Worm (Caenorhabditis elegans): Measurements from ENCODE around the gene dpy-21.
A peak's percentile ranks its signal among the peaks of the same experiment; 100 is the strongest.
"Not testable (repeated sequence)": the region's sequence is repeated elsewhere in the genome, so short reads cannot be mapped to it uniquely, and the experiment has no call there.

The dpy-21 gene

DNA sequence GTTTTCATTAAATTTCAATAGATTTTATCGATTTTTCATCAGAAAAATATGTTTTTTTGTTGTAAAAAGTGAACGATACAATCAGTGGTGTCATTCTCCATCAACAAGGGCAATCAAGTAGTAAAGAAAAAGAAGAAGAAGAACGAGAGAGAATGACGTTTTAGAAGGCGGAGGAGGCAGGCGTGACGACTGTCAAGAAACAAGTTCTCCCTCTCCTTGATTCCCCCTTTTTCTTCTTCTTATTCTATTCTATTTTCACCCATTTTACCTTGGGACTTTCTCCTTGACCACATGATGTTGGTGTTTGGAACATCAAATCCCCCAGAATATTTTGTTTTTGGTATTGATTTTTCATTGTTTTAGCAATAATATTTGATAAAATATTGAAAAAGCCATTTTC is 43.2 kb downstream of the dpy-21 start (continued):
- TF ChIP-seq ceh-63 (GFP tag; optimal IDR thresholded peaks at IDR 0.05) (no peak), fkh-4 (tag; optimal IDR thresholded peaks at IDR 0.05; ENCODE audit: borderline replicate concordance) (no peak), ztf-11 (tag; optimal IDR thresholded peaks at IDR 0.05) (no peak), C34B4.2 (tag; optimal IDR thresholded peaks at IDR 0.05) (no peak), vab-15 (tag; optimal IDR thresholded peaks at IDR 0.05) (no peak), Y116A8C.19 (tag; optimal IDR thresholded peaks at IDR 0.05; ENCODE audit: borderline replicate concordance) (no peak), dsc-1 (tag; optimal IDR thresholded peaks at IDR 0.05) (no peak), fos-1 (tag; optimal IDR thresholded peaks at IDR 0.05) (no peak), lin-14 (GFP tag; optimal IDR thresholded peaks at IDR 0.05) (peak; percentile 72), lin-15B (tag; optimal IDR thresholded peaks at IDR 0.05) (no peak), nhr-12 (tag; optimal IDR thresholded peaks at IDR 0.05) (no peak), mef-2 (tag; optimal IDR thresholded peaks at IDR 0.05) (no peak), ets-5 (GFP tag; IDR thresholded peaks at IDR 0.05) (no peak), pag-3 (tag; optimal IDR thresholded peaks at IDR 0.05; ENCODE audit: borderline replicate concordance, insufficient read depth) (no peak), mep-1 (tag; optimal IDR thresholded peaks at IDR 0.05) (peak; percentile 19), ces-1 (GFP tag; optimal IDR thresholded peaks at IDR 0.05) (no peak), grh-1 (GFP tag; IDR thresholded peaks at IDR 0.05) (no peak), elt-3 (tag; optimal IDR thresholded peaks at IDR 0.05) (peak in 1 of 6 experiments; percentile 52), unc-86 (tag; optimal IDR thresholded peaks at IDR 0.05) (no peak), ama-1 (optimal IDR thresholded peaks at IDR 0.05) (no peak), nhr-76 (tag; optimal IDR thresholded peaks at IDR 0.05) (no peak), blmp-1 (tag; optimal IDR thresholded peaks at IDR 0.05) (peak; percentile 97), lsy-2 (tag; optimal IDR thresholded peaks at IDR 0.05) (peak in 1 of 2 experiments; percentile 18), nhr-11 (tag; optimal IDR thresholded peaks at IDR 0.05) (no peak), nhr-28 (tag; optimal IDR thresholded peaks at IDR 0.05) (no peak), lir-3 (tag; optimal IDR thresholded peaks at IDR 0.05; ENCODE audit: poor library complexity) (no peak), sox-4 (tag; optimal IDR thresholded peaks at IDR 0.05) (no peak), nhr-20 (tag; optimal IDR thresholded peaks at IDR 0.05) (peak; percentile 38), unc-30 (tag; optimal IDR thresholded peaks at IDR 0.05) (no peak), isw-1 (GFP tag; IDR thresholded peaks at IDR 0.05) (no peak), mab-9 (GFP tag; IDR thresholded peaks at IDR 0.05) (no peak), nhr-77 (tag; optimal IDR thresholded peaks at IDR 0.05) (no peak), nhr-85 (tag) (peak; percentile 84), unc-62 (GFP tag; optimal IDR thresholded peaks at IDR 0.05) (no peak)

DNA sequence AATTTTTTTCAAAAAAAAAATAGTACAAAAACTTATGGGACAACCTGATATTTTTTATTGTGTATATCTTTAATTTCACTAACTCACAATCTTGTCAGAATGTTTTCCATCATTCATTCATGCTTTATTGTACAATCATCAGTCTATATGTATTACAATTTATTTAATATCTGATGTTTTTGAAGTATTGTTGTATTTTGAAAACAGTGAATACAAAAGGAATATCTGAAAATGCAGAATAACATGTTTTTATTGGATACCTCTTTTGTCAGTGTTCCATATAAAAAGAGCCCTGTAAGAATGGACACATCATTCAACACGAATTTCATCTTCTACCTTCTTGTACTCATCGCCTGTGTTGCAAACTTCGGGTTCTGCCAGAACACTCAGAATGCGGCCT is 45.2 kb downstream of the dpy-21 start, which contains the start of gene C06H5.14:
TSS of gene C06H5.14 (plus strand) at position 301 of the 400 bp plus-strand sequence.
- not testable (repeated sequence) for TF ChIP-seq aly-2 (tag; optimal IDR thresholded peaks at IDR 0.05); lin-14 (GFP tag; optimal IDR thresholded peaks at IDR 0.05); egl-13 (tag; optimal IDR thresholded peaks at IDR 0.05)

DNA sequence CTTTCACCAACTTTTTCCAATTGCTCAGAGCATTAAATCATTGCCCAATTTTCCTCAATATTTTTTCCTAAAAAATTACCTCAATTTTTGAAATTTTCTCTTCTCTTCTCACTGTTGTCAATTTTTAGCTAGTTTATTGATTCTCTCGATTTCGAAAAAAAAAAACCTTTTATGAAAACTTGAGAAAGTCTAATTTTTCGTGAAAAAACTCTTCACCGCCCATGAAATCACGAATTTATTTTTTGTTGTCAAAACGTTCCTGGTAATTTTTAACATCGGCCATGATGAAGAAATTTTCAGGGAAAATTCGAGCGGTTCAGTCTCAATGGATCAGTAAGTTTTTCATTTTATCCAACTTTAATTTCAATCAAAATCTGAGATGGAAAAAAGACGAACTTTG is 49.5 kb downstream of the dpy-21 start, which contains the start of gene fbxa-157:
TSS of gene fbxa-157 (plus strand) at position 301 of the 400 bp plus-strand sequence.
- TF ChIP-seq ceh-8 (GFP tag; optimal IDR thresholded peaks at IDR 0.05), result no peak
- no peak for TF ChIP-seq unc-30 (tag; optimal IDR thresholded peaks at IDR 0.05)
- TF ChIP-seq nhr-237 (tag; optimal IDR thresholded peaks at IDR 0.05), result no peak
- TF ChIP-seq unc-130 (tag; optimal IDR thresholded peaks at IDR 0.05), result no peak
- no peak for TF ChIP-seq zip-4 (GFP tag; optimal IDR thresholded peaks at IDR 0.05)
- no peak for TF ChIP-seq nhr-11 (tag; optimal IDR thresholded peaks at IDR 0.05)
- TF ChIP-seq Y116A8C.19 (tag; optimal IDR thresholded peaks at IDR 0.05; ENCODE audit: borderline replicate concordance), result no peak
- no peak for TF ChIP-seq snu-23 (GFP tag; optimal IDR thresholded peaks at IDR 0.05)
- no peak for TF ChIP-seq lir-3 (tag; optimal IDR thresholded peaks at IDR 0.05; ENCODE audit: poor library complexity)
- no peak for TF ChIP-seq lsy-2 (tag; optimal IDR thresholded peaks at IDR 0.05)
- no peak for TF ChIP-seq nhr-20 (tag; optimal IDR thresholded peaks at IDR 0.05)
